Worm (Caenorhabditis elegans): Measurements from ENCODE around the gene chk-2.

chk-2 gene

DNA sequence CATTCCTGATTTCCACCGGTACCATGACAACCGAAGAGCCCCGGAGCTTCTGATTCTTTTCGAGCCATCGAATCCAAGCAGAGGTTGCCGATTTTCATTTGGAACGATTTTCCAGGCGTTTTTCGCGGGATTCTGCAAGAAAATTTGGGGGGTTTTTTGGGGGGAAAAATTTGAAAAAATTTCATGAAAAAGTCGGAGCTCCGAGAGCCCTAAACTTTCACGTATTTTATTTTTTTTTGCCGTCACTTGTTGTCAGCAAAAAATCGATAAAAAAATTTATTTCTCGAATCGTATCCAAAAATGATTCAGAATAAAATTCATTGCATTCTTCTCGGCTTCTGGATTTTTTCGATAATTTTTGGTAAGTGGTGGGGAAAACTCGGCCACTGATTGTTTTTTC is 32.9 kb downstream of the chk-2 start, which contains the start of gene Y116F11B.13:
Y116F11B.13 (plus strand) TSS at position 301 of the 400 bp plus-strand sequence.
- TF ChIP-seq ztf-29 (GFP tag; IDR thresholded peaks at IDR 0.05), result no peak
- TF ChIP-seq tab-1 (GFP tag; IDR thresholded peaks at IDR 0.05), result no peak
- TF ChIP-seq flt-1 (GFP tag; IDR thresholded peaks at IDR 0.05), result no peak
- TF ChIP-seq klf-2 (GFP tag; conservative IDR thresholded peaks at IDR 0.05), result no peak
- no peak for TF ChIP-seq ztf-23 (GFP tag; IDR thresholded peaks at IDR 0.05)
- TF ChIP-seq med-1 (GFP tag; optimal IDR thresholded peaks at IDR 0.05; ENCODE audit: insufficient read depth), result no peak
- no peak for TF ChIP-seq T22C8.4 (GFP tag; IDR thresholded peaks at IDR 0.05)
- no peak for TF ChIP-seq ref-1 (GFP tag; conservative IDR thresholded peaks at IDR 0.05)
- TF ChIP-seq cog-1 (tag; optimal IDR thresholded peaks at IDR 0.05), result no peak

- TF ChIP-seq cog-1 (tag; optimal IDR thresholded peaks at IDR 0.05), result no peak
- no peak for TF ChIP-seq klf-2 (GFP tag; conservative IDR thresholded peaks at IDR 0.05)
- no peak for TF ChIP-seq ref-1 (GFP tag; conservative IDR thresholded peaks at IDR 0.05)
- no peak for TF ChIP-seq ztf-29 (GFP tag; IDR thresholded peaks at IDR 0.05)
- TF ChIP-seq tab-1 (GFP tag; IDR thresholded peaks at IDR 0.05), result no peak
- TF ChIP-seq T22C8.4 (GFP tag; IDR thresholded peaks at IDR 0.05), result no peak
- TF ChIP-seq flt-1 (GFP tag; IDR thresholded peaks at IDR 0.05), result no peak
- TF ChIP-seq ztf-23 (GFP tag; IDR thresholded peaks at IDR 0.05), result no peak
- TF ChIP-seq med-1 (GFP tag; optimal IDR thresholded peaks at IDR 0.05; ENCODE audit: insufficient read depth), result no peak
Observed at ce11 chrV:19867883-19868282, 47.9 kb downstream of the chk-2 start, which contains the start of gene Y116F11B.9. Gene Y116F11B.9 (minus strand): TSS chrV:19867983.

- TF ChIP-seq ztf-29 (GFP tag; IDR thresholded peaks at IDR 0.05) (no peak), ref-1 (GFP tag; conservative IDR thresholded peaks at IDR 0.05) (no peak), flt-1 (GFP tag; IDR thresholded peaks at IDR 0.05) (no peak), tab-1 (GFP tag; IDR thresholded peaks at IDR 0.05) (no peak), med-1 (GFP tag; optimal IDR thresholded peaks at IDR 0.05; ENCODE audit: insufficient read depth) (no peak), cog-1 (tag; optimal IDR thresholded peaks at IDR 0.05) (no peak), ztf-23 (GFP tag; IDR thresholded peaks at IDR 0.05) (no peak), klf-2 (GFP tag; conservative IDR thresholded peaks at IDR 0.05) (no peak)
Observed at ce11 chrV:19860225-19860624, 55.6 kb downstream of the chk-2 start.
